Worm (Caenorhabditis elegans) whole organism, L4 larva: ENCODE results near the gene clec-78.

Source experiments
- D1046.2 ChIP-seq: fragments of 200-800 bp; sonication (Bioruptor generic); IDR thresholded peaks from 2 replicates; pipeline ENCODE4 v1.3.6; 2022; ENCODE audit warnings: missing genetic modification characterization, missing compliant biosample characterization
- F44E2.7 ChIP-seq: fragments of 200-800 bp; sonication (Bioruptor generic); IDR thresholded peaks from 2 replicates; pipeline ENCODE4 v2.1.2; 2022; ENCODE audit warnings: missing genetic modification characterization, missing compliant biosample characterization
- Y5F2A.4 ChIP-seq: fragments of 200-800 bp; sonication (Bioruptor generic); optimal IDR thresholded peaks from 2 replicates; lab custom pipeline; 2018; ENCODE audit warnings: mild to moderate bottlenecking, missing genetic modification characterization, missing compliant biosample characterization
- ZK337.2 ChIP-seq: fragments of 200-800 bp; sonication (Bioruptor generic); IDR thresholded peaks from 2 replicates; pipeline ENCODE4 v1.3.6; 2022; ENCODE audit warnings: missing genetic modification reagents, missing genetic modification characterization, missing compliant biosample characterization
- aha-1 ChIP-seq: fragments of 150-350 bp; peaks from one replicate; lab custom pipeline; 2014; ENCODE audit warnings: missing biosample characterization, missing genetic modification characterization
- ama-1 ChIP-seq: fragments of 150-350 bp; optimal IDR thresholded peaks from 2 replicates; lab custom pipeline; 2014; ENCODE audit warnings: inconsistent platforms, mixed read lengths
- ceh-32 ChIP-seq: sonication (generic microtip); optimal IDR thresholded peaks from 2 replicates; lab custom pipeline; 2016; ENCODE audit warnings: mild to moderate bottlenecking, missing genetic modification characterization, missing compliant biosample characterization; ENCODE audit not compliant: poor library complexity
- ces-1 ChIP-seq: fragments of 150-350 bp; sonication (generic microtip); optimal IDR thresholded peaks from 4 replicates; lab custom pipeline; 2014; ENCODE audit warnings: missing biosample characterization, missing genetic modification reagents, missing genetic modification characterization
- daf-16 ChIP-seq, 3 experiments: sonication (generic microtip); optimal IDR thresholded peaks; 2 replicates each; lab custom pipeline; 2016 to 2017; ENCODE audit warnings: missing genetic modification characterization in 3 of 3, missing genetic modification reagents in 3 of 3, mild to moderate bottlenecking in 2 of 3, missing compliant biosample characterization in 2 of 3, missing biosample characterization in 1 of 3, moderate library complexity in 1 of 3
- daf-8 ChIP-seq: fragments of 200-800 bp; sonication (Bioruptor generic); IDR thresholded peaks from 2 replicates; pipeline ENCODE4 v1.3.6; 2022; ENCODE audit warnings: missing genetic modification characterization, missing compliant biosample characterization
- dmd-6 ChIP-seq: fragments of 200-800 bp; sonication (Bioruptor generic); IDR thresholded peaks from 2 replicates; pipeline ENCODE4 v1.3.6; 2022; ENCODE audit warnings: missing genetic modification reagents, missing genetic modification characterization, missing compliant biosample characterization
- dmd-8 ChIP-seq: fragments of 200-800 bp; sonication (Bioruptor generic); IDR thresholded peaks from 2 replicates; pipeline ENCODE4 v1.3.6; 2022; ENCODE audit warnings: missing genetic modification characterization, missing compliant biosample characterization
- dpl-1 ChIP-seq: fragments of 150-350 bp; optimal IDR thresholded peaks from 2 replicates; lab custom pipeline; 2014; ENCODE audit warnings: missing biosample characterization, missing genetic modification reagents, missing genetic modification characterization
- hlh-11 ChIP-seq: fragments of 200-800 bp; sonication (Bioruptor generic); optimal IDR thresholded peaks from 2 replicates; lab custom pipeline; 2018; ENCODE audit warnings: mild to moderate bottlenecking, missing genetic modification characterization, missing compliant biosample characterization
- hmg-1.1 ChIP-seq: fragments of 200-800 bp; sonication (Bioruptor generic); IDR thresholded peaks from 2 replicates; pipeline ENCODE4 v1.3.6; 2022; ENCODE audit warnings: missing genetic modification reagents, missing genetic modification characterization, missing compliant biosample characterization
- jun-1 ChIP-seq: fragments of 150-350 bp; optimal IDR thresholded peaks from 2 replicates; lab custom pipeline; 2014; ENCODE audit warnings: missing biosample characterization, missing genetic modification reagents, missing genetic modification characterization
- lin-1 ChIP-seq: fragments of 200-800 bp; sonication (Bioruptor generic); IDR thresholded peaks from 2 replicates; pipeline ENCODE4 v1.3.6; 2022; ENCODE audit warnings: missing genetic modification reagents, missing genetic modification characterization, missing compliant biosample characterization
- lin-13 ChIP-seq: fragments of 150-350 bp; optimal IDR thresholded peaks from 2 replicates; lab custom pipeline; 2014; ENCODE audit warnings: missing biosample characterization, missing genetic modification reagents, missing genetic modification characterization
- lin-15B ChIP-seq: fragments of 150-350 bp; sonication (generic microtip); optimal IDR thresholded peaks from 3 replicates; lab custom pipeline; 2014; ENCODE audit warnings: missing biosample characterization, missing genetic modification characterization
- lir-3 ChIP-seq: sonication (generic microtip); optimal IDR thresholded peaks from 2 replicates; lab custom pipeline; 2016; ENCODE audit warnings: mild to moderate bottlenecking, missing genetic modification characterization, missing compliant biosample characterization
- mes-2 ChIP-seq: sonication (generic microtip); optimal IDR thresholded peaks from 2 replicates; lab custom pipeline; 2016; ENCODE audit warnings: missing genotype, mild to moderate bottlenecking, missing genetic modification characterization, missing compliant biosample characterization; ENCODE audit not compliant: poor library complexity, severe bottlenecking
- mxl-3 ChIP-seq: fragments of 200-800 bp; sonication (Bioruptor generic); optimal IDR thresholded peaks from 2 replicates; lab custom pipeline; 2018; ENCODE audit warnings: mild to moderate bottlenecking, missing genetic modification characterization, missing compliant biosample characterization
- nhr-10 ChIP-seq: fragments of 150-350 bp; optimal IDR thresholded peaks from 2 replicates; lab custom pipeline; 2014; ENCODE audit warnings: missing biosample characterization, missing genetic modification characterization
- nhr-11 ChIP-seq: fragments of 150-350 bp; optimal IDR thresholded peaks from 2 replicates; lab custom pipeline; 2014; ENCODE audit warnings: missing biosample characterization, missing genetic modification characterization
- nhr-237 ChIP-seq: sonication (generic microtip); optimal IDR thresholded peaks from 2 replicates; lab custom pipeline; 2017; ENCODE audit warnings: missing biosample characterization, missing genetic modification characterization
- nhr-28 ChIP-seq: fragments of 150-350 bp; optimal IDR thresholded peaks from 2 replicates; lab custom pipeline; 2014; ENCODE audit warnings: missing biosample characterization, missing genetic modification characterization
- nhr-41 ChIP-seq: fragments of 200-800 bp; sonication (Bioruptor generic); IDR thresholded peaks from 2 replicates; pipeline ENCODE4 v1.3.6; 2022; ENCODE audit warnings: missing genetic modification reagents, missing genetic modification characterization, missing compliant biosample characterization
- nhr-6 ChIP-seq: fragments of 150-350 bp; optimal IDR thresholded peaks from 2 replicates; lab custom pipeline; 2014; ENCODE audit warnings: missing biosample characterization, missing genetic modification characterization
- nhr-77 ChIP-seq: fragments of 150-350 bp; optimal IDR thresholded peaks from 2 replicates; lab custom pipeline; 2014; ENCODE audit warnings: missing biosample characterization, missing genetic modification characterization
- php-3 ChIP-seq: fragments of 200-800 bp; sonication (Bioruptor generic); IDR thresholded peaks from 2 replicates; pipeline ENCODE4 v1.3.6; 2022; ENCODE audit warnings: missing genetic modification reagents, missing genetic modification characterization, missing compliant biosample characterization
- pqm-1 ChIP-seq: sonication (generic microtip); optimal IDR thresholded peaks from 2 replicates; lab custom pipeline; 2017; ENCODE audit warnings: missing biosample characterization, missing genetic modification characterization
- saeg-2 ChIP-seq: fragments of 200-800 bp; sonication (Bioruptor generic); IDR thresholded peaks from 2 replicates; pipeline ENCODE4 v1.3.6; 2022; ENCODE audit warnings: missing genetic modification reagents, missing genetic modification characterization, missing compliant biosample characterization
- tra-1 ChIP-seq: fragments of 200-800 bp; sonication (Bioruptor generic); IDR thresholded peaks from 2 replicates; pipeline ENCODE4 v1.3.6; 2022; ENCODE audit warnings: missing genetic modification reagents, missing genetic modification characterization, missing compliant biosample characterization
- unc-62 ChIP-seq, 3 experiments: fragments of 150-350 bp in 1 of 3; sonication (generic microtip); optimal IDR thresholded peaks in 2 of 3; peaks in 1 of 3; 1 replicate in 1 of 3; 2 replicates in 2 of 3; lab custom pipeline; 2014 to 2017; ENCODE audit warnings: missing biosample characterization in 3 of 3, missing genetic modification characterization in 3 of 3, missing genetic modification reagents in 3 of 3, missing genotype in 1 of 3
- vab-7 ChIP-seq: fragments of 200-800 bp; sonication (Bioruptor generic); IDR thresholded peaks from 2 replicates; pipeline ENCODE4 v1.3.6; 2022; ENCODE audit warnings: missing genetic modification reagents, missing genetic modification characterization, missing compliant biosample characterization
- zip-11 ChIP-seq: fragments of 200-800 bp; sonication (Bioruptor generic); IDR thresholded peaks from 2 replicates; pipeline ENCODE4 v1.3.6; 2022; ENCODE audit warnings: missing genetic modification characterization, missing compliant biosample characterization

clec-78 gene

DNA sequence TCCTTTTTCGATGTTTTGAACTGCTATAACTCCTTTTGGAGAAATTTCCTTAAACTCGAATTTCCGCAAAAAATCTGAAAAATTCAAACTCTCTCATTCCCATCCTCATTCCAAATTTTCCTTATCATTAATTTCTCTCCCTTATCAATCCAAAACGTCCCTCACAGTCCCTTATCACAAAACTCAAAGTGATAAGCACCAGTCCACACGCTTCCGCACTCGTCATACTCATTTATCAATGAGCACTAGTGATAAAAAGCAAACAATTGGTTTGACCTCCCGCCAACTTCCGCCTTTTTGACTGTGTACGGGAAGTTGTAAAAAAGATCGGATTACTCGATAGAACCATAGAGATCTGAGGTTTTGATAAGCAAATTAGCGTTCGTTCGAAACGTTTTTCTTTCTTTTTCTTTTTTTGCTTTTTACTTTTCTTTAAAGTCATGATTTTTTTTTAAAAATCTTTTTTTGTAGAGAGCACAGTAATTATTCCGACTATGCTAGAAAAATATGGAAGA lies at the start of gene clec-78:
clec-78 (plus strand) TSS at position 465 of the 515 bp plus-strand sequence.
- TF ChIP-seq dmd-8 (GFP tag; lab: Robert Waterston, UW) (no peak), ceh-32 (tag; lab: Kevin White, UChicago) (no peak), nhr-77 (tag; lab: Kevin White, UChicago) (peak; percentile 85), hmg-1.1 (GFP tag; lab: Robert Waterston, UW) (no peak), daf-16 (GFP tag; optimal IDR thresholded peaks at IDR 0.05; lab: Kevin White, UChicago) (no peak), daf-16 (tag; optimal IDR thresholded peaks at IDR 0.05; lab: Kevin White, UChicago) (peak; percentile 78), pqm-1 (tag; lab: Kevin White, UChicago) (peak; percentile 99), ZK337.2 (GFP tag; lab: Robert Waterston, UW) (no peak), nhr-10 (tag; lab: Kevin White, UChicago) (no peak), F44E2.7 (GFP tag; lab: Robert Waterston, UW) (no peak), mes-2 (tag; lab: Kevin White, UChicago) (peak; percentile 40), nhr-6 (tag; lab: Kevin White, UChicago) (peak; percentile 39), daf-8 (GFP tag; lab: Robert Waterston, UW) (no peak), lin-1 (GFP tag; lab: Robert Waterston, UW) (peak; percentile 88), D1046.2 (GFP tag; lab: Robert Waterston, UW) (no peak), unc-62 (GFP tag; optimal IDR thresholded peaks at IDR 0.05 in 1 of 2; lab: Kevin White, UChicago) (no peak), unc-62 (tag; optimal IDR thresholded peaks at IDR 0.05; lab: Kevin White, UChicago) (no peak), hlh-11 (peak; percentile 79), nhr-11 (tag; lab: Kevin White, UChicago) (no peak), lir-3 (tag; lab: Kevin White, UChicago) (no peak), ces-1 (GFP tag; lab: Kevin White, UChicago) (no peak), lin-13 (GFP tag; lab: Kevin White, UChicago) (no peak), Y5F2A.4 (GFP tag; lab: Kevin White, UChicago) (no peak), nhr-28 (tag; lab: Kevin White, UChicago) (peak; percentile 96), lin-15B (tag; lab: Kevin White, UChicago) (no peak), dpl-1 (GFP tag; lab: Kevin White, UChicago) (no peak), dmd-6 (GFP tag; lab: Robert Waterston, UW) (peak; percentile 95), nhr-237 (tag; lab: Kevin White, UChicago) (no peak), zip-11 (GFP tag; lab: Robert Waterston, UW) (no peak), mxl-3 (peak; percentile 43), vab-7 (GFP tag; lab: Robert Waterston, UW) (no peak), php-3 (GFP tag; lab: Robert Waterston, UW) (peak; percentile 83), ama-1 (lab: Kevin White, UChicago) (no peak), tra-1 (GFP tag; lab: Robert Waterston, UW) (peak; percentile 84), saeg-2 (GFP tag; lab: Robert Waterston, UW) (no peak), nhr-41 (peak; percentile 78), jun-1 (peak; percentile 79)

DNA sequence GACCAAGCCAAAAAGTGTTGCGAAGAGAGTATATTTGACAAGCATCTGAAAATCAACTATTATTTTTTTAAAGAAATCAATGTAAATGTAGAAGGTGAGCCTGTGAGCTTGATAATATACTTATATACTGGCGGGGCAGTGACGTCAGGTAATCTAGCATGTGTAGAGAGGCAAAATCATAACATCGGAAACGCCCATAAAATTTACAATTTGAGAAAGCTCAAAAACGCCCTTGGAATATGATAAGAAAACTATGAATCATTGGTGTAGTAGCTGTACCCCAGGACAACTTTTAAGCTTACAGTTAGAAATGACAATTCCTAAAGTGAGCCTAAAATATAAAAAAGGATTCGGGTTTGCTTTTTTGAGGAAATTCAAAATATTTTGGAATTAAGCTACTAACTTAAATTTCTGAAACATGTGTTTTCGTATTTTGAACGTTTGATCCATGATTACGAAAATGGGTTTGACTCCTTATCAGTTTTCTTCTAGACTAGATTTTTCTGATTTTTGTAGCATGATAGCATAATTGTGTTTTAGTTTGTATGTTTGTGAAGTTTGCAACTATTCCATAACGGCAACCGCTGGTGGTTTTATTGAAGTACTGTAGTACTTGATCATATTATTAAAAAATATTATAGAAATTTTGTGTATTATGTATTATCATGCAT lies 47.1 kb upstream of the clec-78 start, which contains the start of gene clec-174:
clec-174 (minus strand) TSS at position 51 of the 671 bp plus-strand sequence.
- peak; percentile 54 for TF ChIP-seq nhr-77 (tag; lab: Kevin White, UChicago)
- no peak for TF ChIP-seq nhr-10 (tag; lab: Kevin White, UChicago)
- TF ChIP-seq ceh-32 (tag; lab: Kevin White, UChicago) = no peak
- TF ChIP-seq unc-62 (GFP tag; optimal IDR thresholded peaks at IDR 0.05 in 1 of 2; lab: Kevin White, UChicago) = peak in 1 of 2 experiments; percentile 35
- no peak for TF ChIP-seq unc-62 (tag; optimal IDR thresholded peaks at IDR 0.05; lab: Kevin White, UChicago)
- TF ChIP-seq pqm-1 (tag; lab: Kevin White, UChicago) = peak; percentile 6
- peak; percentile 87 for TF ChIP-seq nhr-28 (tag; lab: Kevin White, UChicago)
- TF ChIP-seq aha-1 (tag; lab: Kevin White, UChicago) = peak; percentile 87
